Worm (Caenorhabditis elegans) whole organism, young adult: ENCODE measurements around the gene Y102A5C.2.

Experiments used
- B0035.1 ChIP-seq: sonication (generic microtip); optimal IDR thresholded peaks from 2 replicates; lab custom pipeline; 2016; ENCODE audit warnings: missing genetic modification characterization, mild to moderate bottlenecking, missing compliant biosample characterization, missing genotype, missing genetic modification reagents
- C17E4.6 ChIP-seq: fragments of 200-800 bp; sonication (Bioruptor generic); IDR thresholded peaks from 2 replicates; pipeline ENCODE4 v1.3.6; 2022; ENCODE audit warnings: missing genetic modification reagents, missing genetic modification characterization, missing compliant biosample characterization
- D2030.7 ChIP-seq: fragments of 200-800 bp; sonication (Bioruptor generic); IDR thresholded peaks from 2 replicates; pipeline ENCODE4 v1.3.6; 2022; ENCODE audit warnings: missing genetic modification reagents, missing genetic modification characterization, missing compliant biosample characterization
- F22D6.2 ChIP-seq: sonication (generic microtip); optimal IDR thresholded peaks from 2 replicates; lab custom pipeline; 2016; ENCODE audit warnings: mild to moderate bottlenecking, missing genetic modification characterization, missing compliant biosample characterization
- F37B4.10 ChIP-seq: fragments of 200-800 bp; sonication (Bioruptor generic); IDR thresholded peaks from 2 replicates; pipeline ENCODE4 v1.3.6; 2022; ENCODE audit warnings: missing genetic modification characterization, missing compliant biosample characterization
- F39B2.1 ChIP-seq: fragments of 200-800 bp; sonication (Bioruptor generic); IDR thresholded peaks from 2 replicates; pipeline ENCODE4 v1.3.6; 2022; ENCODE audit warnings: missing genetic modification reagents, missing genetic modification characterization, missing compliant biosample characterization
- F49E8.2 ChIP-seq: sonication (generic microtip); optimal IDR thresholded peaks from 3 replicates; lab custom pipeline; 2017; ENCODE audit warnings: missing genetic modification characterization, mild to moderate bottlenecking, missing compliant biosample characterization, antibody characterized with exemption, moderate library complexity; ENCODE audit not compliant: insufficient read depth
- F57C9.4 ChIP-seq: sonication (generic microtip); optimal IDR thresholded peaks from 2 replicates; lab custom pipeline; 2017; ENCODE audit warnings: mild to moderate bottlenecking, missing genetic modification characterization, missing compliant biosample characterization
- K12H6.12 ChIP-seq: fragments of 200-800 bp; sonication (Bioruptor generic); optimal IDR thresholded peaks from 2 replicates; lab custom pipeline; 2018; ENCODE audit warnings: mild to moderate bottlenecking, missing genetic modification characterization, missing compliant biosample characterization
- T07F8.4 ChIP-seq: sonication (generic microtip); optimal IDR thresholded peaks from 2 replicates; lab custom pipeline; 2016; ENCODE audit warnings: mild to moderate bottlenecking, missing genetic modification characterization, moderate library complexity, missing compliant biosample characterization
- T26A5.8 ChIP-seq: sonication (generic microtip); optimal IDR thresholded peaks from 2 replicates; lab custom pipeline; 2016; ENCODE audit warnings: missing genetic modification characterization, missing compliant biosample characterization
- Y67H2A.10 ChIP-seq: fragments of 200-800 bp; sonication (Bioruptor generic); conservative IDR thresholded peaks from 2 replicates; pipeline ENCODE4 v1.3.6; 2022; ENCODE audit warnings: missing genetic modification reagents, missing genetic modification characterization, missing compliant biosample characterization
- Y79H2A.3 ChIP-seq: fragments of 200-800 bp; sonication (Bioruptor generic); conservative IDR thresholded peaks from 2 replicates; pipeline ENCODE4 v1.3.6; 2022; ENCODE audit warnings: missing genetic modification reagents, missing genetic modification characterization, missing compliant biosample characterization
- akir-1 ChIP-seq: fragments of 200-800 bp; sonication (Bioruptor generic); optimal IDR thresholded peaks from 2 replicates; lab custom pipeline; 2018; ENCODE audit warnings: mild to moderate bottlenecking, missing genetic modification characterization, moderate library complexity, missing compliant biosample characterization
- ama-1 ChIP-seq, 3 experiments: fragments of 150-350 bp in 1 of 3; sonication (generic microtip) in 2 of 3; optimal IDR thresholded peaks; 2 replicates each; lab custom pipeline; 2014 to 2018; ENCODE audit warnings: missing biosample characterization in 2 of 3, missing genetic modification characterization in 2 of 3, missing genetic modification reagents in 2 of 3
- aptf-2 ChIP-seq: fragments of 200-800 bp; sonication (Bioruptor generic); conservative IDR thresholded peaks from 2 replicates; pipeline ENCODE4 v1.3.6; 2022; ENCODE audit warnings: missing genetic modification reagents, missing genetic modification characterization, missing compliant biosample characterization
- attf-3 ChIP-seq: fragments of 200-800 bp; sonication (Bioruptor generic); conservative IDR thresholded peaks from 2 replicates; pipeline ENCODE4 v1.3.6; 2022; ENCODE audit warnings: missing genetic modification reagents, missing genetic modification characterization, missing compliant biosample characterization
- attf-5 ChIP-seq: fragments of 200-800 bp; sonication (Bioruptor generic); optimal IDR thresholded peaks from 2 replicates; lab custom pipeline; 2018; ENCODE audit warnings: mild to moderate bottlenecking, missing genetic modification characterization, missing compliant biosample characterization
- attf-6 ChIP-seq: fragments of 200-800 bp; sonication (Bioruptor generic); IDR thresholded peaks from 2 replicates; pipeline ENCODE4 v1.3.6; 2022; ENCODE audit warnings: missing genetic modification reagents, missing genetic modification characterization, missing compliant biosample characterization
- bed-2 ChIP-seq: fragments of 200-800 bp; sonication (Bioruptor generic); IDR thresholded peaks from 2 replicates; pipeline ENCODE4 v1.3.6; 2022; ENCODE audit warnings: missing genetic modification reagents, missing genetic modification characterization, missing compliant biosample characterization
- ccch-3 ChIP-seq: fragments of 200-800 bp; sonication (Bioruptor generic); optimal IDR thresholded peaks from 2 replicates; lab custom pipeline; 2018; ENCODE audit warnings: mild to moderate bottlenecking, missing genetic modification characterization, missing compliant biosample characterization
- ceh-100 ChIP-seq: fragments of 200-800 bp; sonication (Bioruptor generic); IDR thresholded peaks from 2 replicates; pipeline ENCODE4 v1.3.6; 2022; ENCODE audit warnings: missing genetic modification reagents, missing genetic modification characterization, missing compliant biosample characterization
- ceh-79 ChIP-seq: sonication (generic microtip); optimal IDR thresholded peaks from 2 replicates; lab custom pipeline; 2017; ENCODE audit warnings: mild to moderate bottlenecking, missing genetic modification characterization, missing compliant biosample characterization
- ceh-91 ChIP-seq: fragments of 200-800 bp; sonication (Bioruptor generic); IDR thresholded peaks from 2 replicates; pipeline ENCODE4 v1.3.6; 2022; ENCODE audit warnings: missing genetic modification reagents, missing genetic modification characterization, missing compliant biosample characterization
- chd-7 ChIP-seq: sonication (generic microtip); optimal IDR thresholded peaks from 2 replicates; lab custom pipeline; 2016; ENCODE audit warnings: mild to moderate bottlenecking, missing genetic modification characterization, moderate library complexity, missing compliant biosample characterization
- efl-1 ChIP-seq: fragments of 150-350 bp; optimal IDR thresholded peaks from 2 replicates; lab custom pipeline; 2014; ENCODE audit warnings: missing biosample characterization, missing genetic modification reagents, missing genetic modification characterization
- egl-44 ChIP-seq: fragments of 200-800 bp; sonication (Bioruptor generic); IDR thresholded peaks from 2 replicates; pipeline ENCODE4 v1.3.6; 2022; ENCODE audit warnings: missing genetic modification reagents, missing genetic modification characterization, missing compliant biosample characterization
- egrh-3 ChIP-seq: fragments of 200-800 bp; sonication (Bioruptor generic); IDR thresholded peaks from 2 replicates; pipeline ENCODE4 v1.3.6; 2022; ENCODE audit warnings: missing genetic modification reagents, missing genetic modification characterization, missing compliant biosample characterization
- ekl-4 ChIP-seq: fragments of 200-800 bp; sonication (Bioruptor generic); IDR thresholded peaks from 2 replicates; pipeline ENCODE4 v1.3.6; 2022; ENCODE audit warnings: missing genetic modification reagents, missing genetic modification characterization, missing compliant biosample characterization
- gei-17 ChIP-seq: fragments of 200-800 bp; sonication (Bioruptor generic); optimal IDR thresholded peaks from 2 replicates; lab custom pipeline; 2018; ENCODE audit warnings: mild to moderate bottlenecking, missing genetic modification characterization, missing compliant biosample characterization
- him-1 ChIP-seq: sonication (generic microtip); optimal IDR thresholded peaks from 2 replicates; lab custom pipeline; 2016; ENCODE audit warnings: missing genotype, missing genetic modification reagents, missing genetic modification characterization, missing compliant biosample characterization
- hlh-26 ChIP-seq: fragments of 200-800 bp; sonication (Bioruptor generic); conservative IDR thresholded peaks from 2 replicates; pipeline ENCODE4 v1.3.6; 2022; ENCODE audit warnings: missing genetic modification reagents, missing genetic modification characterization, missing compliant biosample characterization
- hsf-1 ChIP-seq: fragments of 200-800 bp; sonication (Bioruptor generic); IDR thresholded peaks from 2 replicates; pipeline ENCODE4 v1.3.6; 2022; ENCODE audit warnings: missing genetic modification reagents, missing genetic modification characterization, missing compliant biosample characterization
- let-526 ChIP-seq: fragments of 200-800 bp; sonication (Bioruptor generic); IDR thresholded peaks from 2 replicates; pipeline ENCODE4 v1.3.6; 2022; ENCODE audit warnings: missing genetic modification reagents, missing genetic modification characterization, missing compliant biosample characterization
- lsy-27 ChIP-seq: sonication (generic microtip); optimal IDR thresholded peaks from 2 replicates; lab custom pipeline; 2017; ENCODE audit warnings: missing genetic modification characterization, mild to moderate bottlenecking, missing compliant biosample characterization, antibody characterized with exemption, missing genotype, borderline replicate concordance; ENCODE audit not compliant: insufficient read depth
- madf-10 ChIP-seq: sonication (generic microtip); optimal IDR thresholded peaks from 2 replicates; lab custom pipeline; 2016; ENCODE audit warnings: mild to moderate bottlenecking, missing genetic modification characterization, missing compliant biosample characterization
- madf-6 ChIP-seq: fragments of 200-800 bp; sonication (Bioruptor generic); IDR thresholded peaks from 2 replicates; pipeline ENCODE4 v1.3.6; 2022; ENCODE audit warnings: missing genetic modification reagents, missing genetic modification characterization, missing compliant biosample characterization
- mel-28 ChIP-seq: sonication (generic microtip); optimal IDR thresholded peaks from 2 replicates; lab custom pipeline; 2016; ENCODE audit warnings: borderline replicate concordance, mild to moderate bottlenecking, missing genetic modification characterization, missing compliant biosample characterization
- mxl-1 ChIP-seq: sonication (generic microtip); optimal IDR thresholded peaks from 2 replicates; lab custom pipeline; 2016; ENCODE audit warnings: missing genetic modification characterization, missing compliant biosample characterization
- nhr-80 ChIP-seq: sonication (generic microtip); optimal IDR thresholded peaks from 2 replicates; lab custom pipeline; 2016; ENCODE audit warnings: missing genetic modification characterization, missing compliant biosample characterization
- rec-8 ChIP-seq, 2 experiments: sonication (generic microtip); optimal IDR thresholded peaks; 2 replicates each; lab custom pipeline; 2016; ENCODE audit warnings: mild to moderate bottlenecking in 2 of 2, missing genetic modification characterization in 2 of 2, missing genetic modification reagents in 2 of 2, missing genotype in 2 of 2, missing biosample characterization in 1 of 2, missing compliant biosample characterization in 1 of 2, moderate library complexity in 1 of 2
- sea-2 ChIP-seq: fragments of 200-800 bp; sonication (Bioruptor generic); IDR thresholded peaks from 2 replicates; pipeline ENCODE4 v1.3.6; 2022; ENCODE audit warnings: missing genetic modification characterization, missing compliant biosample characterization
- snpc-1.1 ChIP-seq: sonication (generic microtip); optimal IDR thresholded peaks from 2 replicates; lab custom pipeline; 2017; ENCODE audit warnings: missing genetic modification characterization, mild to moderate bottlenecking, missing compliant biosample characterization, antibody characterized with exemption, moderate library complexity, missing genotype, missing genetic modification reagents; ENCODE audit not compliant: insufficient read depth
- snpc-1.3 ChIP-seq: sonication (generic microtip); optimal IDR thresholded peaks from 2 replicates; lab custom pipeline; 2017; ENCODE audit warnings: missing genetic modification characterization, mild to moderate bottlenecking, missing compliant biosample characterization, antibody characterized with exemption, moderate library complexity, missing genotype, missing genetic modification reagents; ENCODE audit not compliant: insufficient read depth
- snpc-3.4 ChIP-seq: sonication (generic microtip); optimal IDR thresholded peaks from 2 replicates; lab custom pipeline; 2017; ENCODE audit warnings: missing genetic modification characterization, mild to moderate bottlenecking, missing compliant biosample characterization, antibody characterized with exemption, moderate library complexity, missing genotype, missing genetic modification reagents
- zfh-2 ChIP-seq: fragments of 200-800 bp; sonication (Bioruptor generic); conservative IDR thresholded peaks from 2 replicates; pipeline ENCODE4 v1.3.6; 2022; ENCODE audit warnings: missing genetic modification reagents, missing genetic modification characterization, missing compliant biosample characterization
- ztf-25 ChIP-seq: fragments of 200-800 bp; sonication (Bioruptor generic); IDR thresholded peaks from 2 replicates; pipeline ENCODE4 v1.3.6; 2022; ENCODE audit warnings: missing genetic modification reagents, missing genetic modification characterization, missing compliant biosample characterization
- ztf-26 ChIP-seq: sonication (generic microtip); optimal IDR thresholded peaks from 2 replicates; lab custom pipeline; 2017; ENCODE audit warnings: missing genetic modification characterization, missing compliant biosample characterization

Gene Y102A5C.2

ce11 chrV:16965655-16966054, 47.1 kb downstream of the Y102A5C.2 start, which contains the start of gene efl-1:
TSS of gene efl-1 (minus strand) at chrV:16965675.
- TF ChIP-seq sea-2 (GFP tag; lab: Robert Waterston, UW): no peak
- no peak for TF ChIP-seq T07F8.4 (tag; lab: Kevin White, UChicago)
- no peak for TF ChIP-seq akir-1 (GFP tag; lab: Kevin White, UChicago)
- no peak for TF ChIP-seq F39B2.1 (GFP tag; lab: Robert Waterston, UW)
- TF ChIP-seq snpc-1.3 (tag; lab: Kevin White, UChicago): peak; percentile 49
- TF ChIP-seq chd-7 (tag; lab: Kevin White, UChicago): no peak
- TF ChIP-seq C17E4.6 (GFP tag; lab: Robert Waterston, UW): peak; percentile 38; the same call in 1 of the 2 replicates
- no peak for TF ChIP-seq B0035.1 (tag; lab: Kevin White, UChicago)
- no peak for TF ChIP-seq egrh-3
- TF ChIP-seq Y79H2A.3 (GFP tag; lab: Robert Waterston, UW): no peak
- TF ChIP-seq attf-6 (GFP tag; lab: Robert Waterston, UW): peak; percentile 96
- TF ChIP-seq ztf-26: peak; percentile 52
- peak; percentile 86 for TF ChIP-seq snpc-1.1 (tag; lab: Kevin White, UChicago)
- TF ChIP-seq lsy-27: no peak
- 0 out of 2 replicates have a peak, but pooled peaks have one; percentile 51 for TF ChIP-seq hsf-1 (GFP tag; lab: Robert Waterston, UW)
- TF ChIP-seq madf-10: peak; percentile 20
- TF ChIP-seq ceh-79 (tag; lab: Kevin White, UChicago): no peak
- peak; percentile 83 for TF ChIP-seq ekl-4
- peak; percentile 81 for TF ChIP-seq madf-6 (GFP tag; lab: Robert Waterston, UW)
- TF ChIP-seq zfh-2 (GFP tag; lab: Robert Waterston, UW): no peak
- no peak for TF ChIP-seq aptf-2 (GFP tag; lab: Robert Waterston, UW)
- no peak for TF ChIP-seq F49E8.2
- peak; percentile 85 for TF ChIP-seq D2030.7 (GFP tag; lab: Robert Waterston, UW)
- TF ChIP-seq F37B4.10 (GFP tag; lab: Robert Waterston, UW): no peak
- peak; percentile 28 for TF ChIP-seq him-1 (tag; lab: Kevin White, UChicago)
- no peak for TF ChIP-seq nhr-80 (tag; lab: Kevin White, UChicago)
- peak; percentile 96 for TF ChIP-seq attf-5
- TF ChIP-seq ama-1 (optimal IDR thresholded peaks at IDR 0.05; lab: Kevin White, UChicago): no peak
- no peak for TF ChIP-seq ama-1 (GFP tag; optimal IDR thresholded peaks at IDR 0.05; lab: Kevin White, UChicago)
- TF ChIP-seq let-526: no peak
- peak; percentile 42 for TF ChIP-seq K12H6.12 (tag; lab: Kevin White, UChicago)
- TF ChIP-seq egl-44 (GFP tag; lab: Robert Waterston, UW): no peak
- TF ChIP-seq ccch-3 (GFP tag; lab: Kevin White, UChicago): no peak
- TF ChIP-seq attf-3 (GFP tag; lab: Robert Waterston, UW): no peak
- TF ChIP-seq F57C9.4 (tag; lab: Kevin White, UChicago): no peak
- no peak for TF ChIP-seq T26A5.8 (tag; lab: Kevin White, UChicago)
- no peak for TF ChIP-seq F22D6.2 (tag; lab: Kevin White, UChicago)
- no peak for TF ChIP-seq gei-17 (GFP tag; lab: Kevin White, UChicago)
- TF ChIP-seq mel-28 (tag; lab: Kevin White, UChicago): no peak
- no peak for TF ChIP-seq bed-2 (GFP tag; lab: Robert Waterston, UW)
- TF ChIP-seq mxl-1 (tag; lab: Kevin White, UChicago): no peak
- TF ChIP-seq ceh-91: no peak
- TF ChIP-seq Y67H2A.10: no peak
- no peak for TF ChIP-seq hlh-26 (GFP tag; lab: Robert Waterston, UW)
- TF ChIP-seq snpc-3.4 (tag; lab: Kevin White, UChicago): peak; percentile 72
- TF ChIP-seq rec-8 (tag; optimal IDR thresholded peaks at IDR 0.05; lab: Kevin White, UChicago): no peak
- TF ChIP-seq efl-1: no peak
- TF ChIP-seq ceh-100: no peak
- TF ChIP-seq ztf-25 (GFP tag; lab: Robert Waterston, UW): no peak
